Worm (Caenorhabditis elegans) whole organism, late embryonic: ENCODE data around the gene T19C4.1.

Source experiments
- C08G9.2 ChIP-seq: sonication (generic microtip); optimal IDR thresholded peaks from 2 replicates; lab custom pipeline; 2016; ENCODE audit warnings: mild to moderate bottlenecking, missing genetic modification characterization, moderate library complexity, missing compliant biosample characterization
- F13H6.1 ChIP-seq: sonication (generic microtip); optimal IDR thresholded peaks from 2 replicates; lab custom pipeline; 2016; ENCODE audit warnings: missing genetic modification characterization, missing compliant biosample characterization
- K09A11.1 ChIP-seq: sonication (generic microtip); optimal IDR thresholded peaks from 2 replicates; lab custom pipeline; 2017; ENCODE audit warnings: antibody characterized with exemption, mild to moderate bottlenecking, missing genetic modification characterization, missing compliant biosample characterization; ENCODE audit not compliant: insufficient read depth
- Y22D7AL.16 ChIP-seq: sonication (generic microtip); optimal IDR thresholded peaks from 2 replicates; lab custom pipeline; 2016; ENCODE audit warnings: missing genetic modification characterization, missing compliant biosample characterization
- ahr-1 ChIP-seq: sonication (generic microtip); optimal IDR thresholded peaks from 2 replicates; lab custom pipeline; 2016; ENCODE audit warnings: missing genetic modification characterization, missing compliant biosample characterization
- ceh-14 ChIP-seq: sonication (generic microtip); optimal IDR thresholded peaks from 2 replicates; lab custom pipeline; 2016; ENCODE audit warnings: missing genotype, missing genetic modification characterization, missing compliant biosample characterization
- ceh-18 ChIP-seq: sonication (generic microtip); optimal IDR thresholded peaks from 2 replicates; lab custom pipeline; 2016; ENCODE audit warnings: missing genetic modification characterization, missing compliant biosample characterization
- ceh-19 ChIP-seq: fragments of 200-800 bp; sonication (Bioruptor generic); optimal IDR thresholded peaks from 2 replicates; lab custom pipeline; 2018; ENCODE audit warnings: mild to moderate bottlenecking, missing genetic modification characterization, missing compliant biosample characterization
- ceh-2 ChIP-seq: sonication (generic microtip); optimal IDR thresholded peaks from 2 replicates; lab custom pipeline; 2016; ENCODE audit warnings: missing genotype, missing genetic modification characterization, missing compliant biosample characterization
- ceh-24 ChIP-seq: sonication (generic microtip); optimal IDR thresholded peaks from 2 replicates; lab custom pipeline; 2016; ENCODE audit warnings: mild to moderate bottlenecking, missing genetic modification characterization, missing compliant biosample characterization
- ceh-30 ChIP-seq: fragments of 150-350 bp; optimal IDR thresholded peaks from 2 replicates; lab custom pipeline; 2014; ENCODE audit warnings: missing biosample characterization, missing genetic modification characterization
- ceh-31 ChIP-seq: sonication (generic microtip); optimal IDR thresholded peaks from 2 replicates; lab custom pipeline; 2016; ENCODE audit warnings: missing genetic modification characterization, missing compliant biosample characterization
- ceh-34 ChIP-seq: sonication (generic microtip); optimal IDR thresholded peaks from 2 replicates; lab custom pipeline; 2016; ENCODE audit warnings: mild to moderate bottlenecking, missing genetic modification characterization, missing compliant biosample characterization
- ceh-45 ChIP-seq: fragments of 200-800 bp; sonication (Bioruptor generic); IDR thresholded peaks from 2 replicates; pipeline ENCODE4 v1.3.6; 2022; ENCODE audit warnings: missing genetic modification reagents, missing genetic modification characterization, missing compliant biosample characterization
- dmd-4 ChIP-seq: sonication (generic microtip); optimal IDR thresholded peaks from 2 replicates; lab custom pipeline; 2016; ENCODE audit warnings: borderline replicate concordance, missing genetic modification characterization, missing compliant biosample characterization
- elt-2 ChIP-seq: sonication (generic microtip); optimal IDR thresholded peaks from 2 replicates; lab custom pipeline; 2016; ENCODE audit warnings: missing genetic modification reagents, missing genetic modification characterization, missing compliant biosample characterization
- elt-4 ChIP-seq: sonication (generic microtip); optimal IDR thresholded peaks from 2 replicates; lab custom pipeline; 2016; ENCODE audit warnings: missing genetic modification characterization, missing compliant biosample characterization
- fax-1 ChIP-seq: sonication (generic microtip); optimal IDR thresholded peaks from 2 replicates; lab custom pipeline; 2016; ENCODE audit warnings: missing genotype, missing genetic modification characterization, missing compliant biosample characterization
- fkh-10 ChIP-seq: fragments of 150-350 bp; optimal IDR thresholded peaks from 2 replicates; lab custom pipeline; 2014; ENCODE audit warnings: missing biosample characterization, missing genetic modification reagents, missing genetic modification characterization
- gmeb-2 ChIP-seq: sonication (generic microtip); optimal IDR thresholded peaks from 2 replicates; lab custom pipeline; 2016; ENCODE audit warnings: missing genetic modification characterization, inconsistent platforms, missing compliant biosample characterization
- hlh-30 ChIP-seq: sonication (generic microtip); optimal IDR thresholded peaks from 2 replicates; lab custom pipeline; 2017; ENCODE audit warnings: antibody characterized with exemption, missing genetic modification characterization, missing compliant biosample characterization; ENCODE audit not compliant: insufficient read depth
- hlh-6 ChIP-seq: sonication (generic microtip); optimal IDR thresholded peaks from 2 replicates; lab custom pipeline; 2016; ENCODE audit warnings: missing genotype, missing genetic modification characterization, missing compliant biosample characterization
- hlh-8 ChIP-seq: sonication (generic microtip); optimal IDR thresholded peaks from 2 replicates; lab custom pipeline; 2016; ENCODE audit warnings: missing genotype, missing genetic modification characterization, missing compliant biosample characterization
- nfya-1 ChIP-seq: sonication (generic microtip); optimal IDR thresholded peaks from 2 replicates; lab custom pipeline; 2017; ENCODE audit warnings: missing genetic modification characterization, mild to moderate bottlenecking, missing compliant biosample characterization, antibody characterized with exemption, moderate library complexity
- odd-2 ChIP-seq: sonication (generic microtip); optimal IDR thresholded peaks from 2 replicates; lab custom pipeline; 2017; ENCODE audit warnings: antibody characterized with exemption, mild to moderate bottlenecking, missing genetic modification characterization, missing compliant biosample characterization
- pax-1 ChIP-seq: fragments of 150-350 bp; optimal IDR thresholded peaks from 2 replicates; lab custom pipeline; 2014; ENCODE audit warnings: missing biosample characterization, missing genetic modification characterization
- pha-2 ChIP-seq: sonication (generic microtip); optimal IDR thresholded peaks from 2 replicates; lab custom pipeline; 2017; ENCODE audit warnings: mild to moderate bottlenecking, missing genetic modification characterization, missing compliant biosample characterization
- pha-4 ChIP-seq: fragments of 150-350 bp; optimal IDR thresholded peaks from 2 replicates; lab custom pipeline; 2018; ENCODE audit warnings: missing biosample characterization, missing genetic modification reagents, missing genetic modification characterization
- pqm-1 ChIP-seq: sonication (generic microtip); optimal IDR thresholded peaks from 2 replicates; lab custom pipeline; 2016; ENCODE audit warnings: missing genetic modification characterization, missing compliant biosample characterization
- rnt-1 ChIP-seq: sonication (generic microtip); optimal IDR thresholded peaks from 2 replicates; lab custom pipeline; 2016; ENCODE audit warnings: missing genetic modification characterization, missing compliant biosample characterization
- sox-2 ChIP-seq: fragments of 200-800 bp; sonication (Bioruptor generic); IDR thresholded peaks from 2 replicates; pipeline ENCODE4 v1.3.6; 2022; ENCODE audit warnings: missing genetic modification reagents, missing genetic modification characterization, missing compliant biosample characterization
- tbx-7 ChIP-seq: sonication (generic microtip); optimal IDR thresholded peaks from 2 replicates; lab custom pipeline; 2016; ENCODE audit warnings: missing genotype, missing genetic modification characterization, missing compliant biosample characterization
- ttx-3 ChIP-seq: sonication (generic microtip); optimal IDR thresholded peaks from 2 replicates; lab custom pipeline; 2016; ENCODE audit warnings: missing genetic modification reagents, missing genetic modification characterization, missing compliant biosample characterization
- unc-42 ChIP-seq: sonication (generic microtip); optimal IDR thresholded peaks from 2 replicates; lab custom pipeline; 2016; ENCODE audit warnings: missing genotype, missing genetic modification characterization, missing compliant biosample characterization
- zip-5 ChIP-seq: sonication (generic microtip); optimal IDR thresholded peaks from 2 replicates; lab custom pipeline; 2016; ENCODE audit warnings: missing genetic modification characterization, missing compliant biosample characterization
- ztf-16 ChIP-seq: sonication (generic microtip); optimal IDR thresholded peaks from 2 replicates; lab custom pipeline; 2017; ENCODE audit warnings: missing genetic modification characterization, missing compliant biosample characterization

The T19C4.1 gene

ce11 chrV:11124922-11125321, 24.6 kb upstream of the T19C4.1 start, which contains the start of gene C06H2.2:
C06H2.2 (plus strand) TSS chrV:11125222.
- no peak for TF ChIP-seq pqm-1 (tag; lab: Kevin White, UChicago)
- TF ChIP-seq hlh-30 = no peak
- TF ChIP-seq ahr-1 (tag; lab: Kevin White, UChicago) = no peak
- TF ChIP-seq, all 69 proteins: peak for 0

DNA sequence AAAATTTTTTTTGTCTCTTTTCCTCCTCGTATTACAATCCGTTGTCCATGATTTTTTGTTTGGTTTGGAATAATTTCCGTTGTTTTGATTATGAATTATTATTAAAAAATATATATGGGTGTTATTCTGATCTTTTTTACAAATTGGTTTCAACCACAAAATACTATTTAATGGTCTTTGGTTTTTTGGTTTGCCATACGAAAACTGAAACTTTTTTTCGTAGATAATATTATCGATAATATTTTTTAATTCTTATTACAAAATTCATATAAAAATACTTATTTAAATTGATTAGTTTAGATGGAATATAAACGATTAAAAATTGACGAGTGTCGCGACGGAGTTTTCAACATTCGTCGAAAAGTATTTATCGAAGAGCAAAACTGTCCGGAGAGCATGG, 22.3 kb upstream of the T19C4.1 start, which contains the start of gene jmjd-5:
Gene jmjd-5, plus strand, starts transcription at position 301 of the 400 bp plus-strand sequence.
- no peak for TF ChIP-seq pax-1
- TF ChIP-seq fkh-10 (GFP tag; lab: Kevin White, UChicago) = no peak
- TF ChIP-seq K09A11.1 (tag; lab: Kevin White, UChicago) = no peak
- TF ChIP-seq F13H6.1 (tag; lab: Kevin White, UChicago) = no peak
- TF ChIP-seq fax-1 (tag; lab: Kevin White, UChicago) = no peak
- no peak for TF ChIP-seq Y22D7AL.16
- TF ChIP-seq ceh-34 = no peak
- TF ChIP-seq nfya-1 (tag; lab: Kevin White, UChicago) = no peak
- no peak for TF ChIP-seq rnt-1 (tag; lab: Kevin White, UChicago)
- no peak for TF ChIP-seq gmeb-2
- no peak for TF ChIP-seq ceh-45 (GFP tag; lab: Robert Waterston, UW)

ce11 chrV:11131801-11132200, 17.7 kb upstream of the T19C4.1 start:
- TF ChIP-seq ceh-2 = no peak
- no peak for TF ChIP-seq ztf-16 (tag; lab: Kevin White, UChicago)
- no peak for TF ChIP-seq pha-4 (tag; lab: Kevin White, UChicago)
- TF ChIP-seq, all 69 proteins: peak for 0

ce11 chrV:11133516-11133915, 16.0 kb upstream of the T19C4.1 start:
- TF ChIP-seq hlh-8 (tag; lab: Kevin White, UChicago) (peak; percentile 15), ceh-45 (GFP tag; lab: Robert Waterston, UW) (no peak)
- TF ChIP-seq, all 69 proteins: peak for 1

- TF ChIP-seq rnt-1 (tag; lab: Kevin White, UChicago) (no peak), ceh-24 (no peak), tbx-7 (tag; lab: Kevin White, UChicago) (no peak), dmd-4 (no peak), hlh-6 (tag; lab: Kevin White, UChicago) (no peak), ceh-30 (no peak), ceh-31 (tag; lab: Kevin White, UChicago) (no peak), pha-2 (tag; lab: Kevin White, UChicago) (no peak), fax-1 (tag; lab: Kevin White, UChicago) (no peak), odd-2 (tag; lab: Kevin White, UChicago) (no peak)
These were observed 15.2 kb upstream of the T19C4.1 start, which contains the start of gene glb-3 for ce11 chrV:11134296-11134695. glb-3 (plus strand) TSS chrV:11134596.

DNA sequence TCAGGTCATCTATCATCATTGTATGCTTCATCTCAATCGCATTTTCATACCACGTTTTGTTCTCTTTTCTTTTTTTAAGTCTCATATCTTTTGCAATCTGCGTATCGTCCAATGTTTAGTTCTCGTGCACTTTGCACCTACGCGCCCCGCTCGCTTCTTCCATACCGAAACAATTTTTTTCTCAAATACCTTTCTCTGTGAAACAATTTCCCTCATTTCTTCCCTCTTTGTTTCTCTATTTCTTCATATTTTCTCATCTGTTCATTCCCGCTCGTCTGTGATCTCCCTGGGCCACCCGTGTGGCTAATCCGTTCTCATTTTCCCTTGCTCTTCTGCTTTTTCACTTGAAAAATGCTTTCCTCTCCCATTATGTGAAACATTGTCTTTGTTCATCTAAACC, 9.2 kb upstream of the T19C4.1 start:
- TF ChIP-seq ceh-14 (tag; lab: Kevin White, UChicago) (no peak), C08G9.2 (tag; lab: Kevin White, UChicago) (no peak), ceh-18 (tag; lab: Kevin White, UChicago) (peak; percentile 60), elt-4 (tag; lab: Kevin White, UChicago) (no peak), ttx-3 (tag; lab: Kevin White, UChicago) (no peak), odd-2 (tag; lab: Kevin White, UChicago) (no peak), hlh-8 (tag; lab: Kevin White, UChicago) (no peak), F13H6.1 (tag; lab: Kevin White, UChicago) (no peak), elt-2 (tag; lab: Kevin White, UChicago) (no peak), zip-5 (tag; lab: Kevin White, UChicago) (no peak), unc-42 (peak; percentile 3), sox-2 (GFP tag; lab: Robert Waterston, UW) (no peak), ceh-19 (GFP tag; lab: Kevin White, UChicago) (no peak)
- TF ChIP-seq, all 69 proteins: peak for 2
